Fruit fly (Drosophila melanogaster) whole organism, prepupa: ENCODE measurements around the gene Ube3a.
A peak's percentile ranks its signal among the peaks of the same experiment; 100 is the strongest.

Experiments used
- Blimp-1 ChIP-seq: fragments of 200-800 bp; sonication (Bioruptor generic); optimal IDR thresholded peaks from 3 replicates; lab custom pipeline; 2017; ENCODE audit warnings: missing biosample characterization, missing genetic modification characterization, mild to moderate bottlenecking, moderate library complexity, missing genetic modification reagents
- CG10669 ChIP-seq: fragments of 200-800 bp; sonication (Bioruptor generic); optimal IDR thresholded peaks from 3 replicates; lab custom pipeline; 2018; ENCODE audit warnings: missing biosample characterization, mild to moderate bottlenecking, missing genetic modification characterization, moderate library complexity
- CG16779 ChIP-seq: fragments of 200-800 bp; sonication (Bioruptor generic); optimal IDR thresholded peaks from 3 replicates; lab custom pipeline; 2017; ENCODE audit warnings: missing biosample characterization, mild to moderate bottlenecking, missing genetic modification characterization
- CG3032 ChIP-seq: fragments of 200-800 bp; optimal IDR thresholded peaks from 2 replicates; lab custom pipeline; 2019; ENCODE audit warnings: missing biosample characterization, mild to moderate bottlenecking, missing genetic modification characterization, moderate library complexity
- CG34406 ChIP-seq: fragments of 200-800 bp; sonication (Bioruptor generic); optimal IDR thresholded peaks from 3 replicates; lab custom pipeline; 2016; ENCODE audit warnings: missing biosample characterization, missing genetic modification characterization
- CG3919 ChIP-seq: fragments of 200-800 bp; sonication (Bioruptor generic); optimal IDR thresholded peaks from 3 replicates; lab custom pipeline; 2016; ENCODE audit warnings: missing biosample characterization, missing genetic modification characterization
- CG4318 ChIP-seq: fragments of 200-800 bp; sonication (Bioruptor generic); optimal IDR thresholded peaks from 3 replicates; lab custom pipeline; 2017; ENCODE audit warnings: missing biosample characterization, mild to moderate bottlenecking, missing genetic modification characterization
- CG6163 ChIP-seq: fragments of 200-800 bp; sonication (Bioruptor generic); IDR thresholded peaks from 3 replicates; pipeline ENCODE4 v1.3.6; 2022; ENCODE audit warnings: missing biosample characterization, missing genetic modification characterization
- CG6276 ChIP-seq: fragments of 200-800 bp; sonication (Bioruptor generic); optimal IDR thresholded peaks from 2 replicates; lab custom pipeline; 2017; ENCODE audit warnings: missing biosample characterization, mild to moderate bottlenecking, missing genetic modification characterization
- CG6792 ChIP-seq: fragments of 200-800 bp; sonication (Bioruptor generic); optimal IDR thresholded peaks from 3 replicates; lab custom pipeline; 2016; ENCODE audit warnings: missing biosample characterization, missing genetic modification characterization
- CG6854 ChIP-seq: fragments of 200-800 bp; sonication (Bioruptor generic); optimal IDR thresholded peaks from 2 replicates; lab custom pipeline; 2017; ENCODE audit warnings: missing biosample characterization, mild to moderate bottlenecking, missing genetic modification characterization
- CG8319 ChIP-seq: fragments of 200-800 bp; sonication (Bioruptor generic); optimal IDR thresholded peaks from 3 replicates; lab custom pipeline; 2016; ENCODE audit warnings: missing biosample characterization, missing genetic modification characterization
- CG9139 ChIP-seq: fragments of 200-800 bp; sonication (Bioruptor generic); optimal IDR thresholded peaks from 3 replicates; lab custom pipeline; 2017; ENCODE audit warnings: missing biosample characterization, mild to moderate bottlenecking, missing genetic modification characterization
- Eip75B ChIP-seq: fragments of 200-800 bp; sonication (Bioruptor generic); optimal IDR thresholded peaks from 3 replicates; lab custom pipeline; 2016; ENCODE audit warnings: missing biosample characterization, missing genetic modification characterization
- Eip78C ChIP-seq: fragments of 200-800 bp; sonication (Bioruptor generic); peaks from one replicate; lab custom pipeline; 2016; ENCODE audit warnings: missing biosample characterization, missing genetic modification characterization
- Ets21C ChIP-seq: fragments of 200-800 bp; sonication (Bioruptor generic); optimal IDR thresholded peaks from 3 replicates; lab custom pipeline; 2016; ENCODE audit warnings: missing biosample characterization, missing genetic modification characterization
- Gug ChIP-seq: fragments of 200-800 bp; sonication (Bioruptor generic); IDR thresholded peaks from 2 replicates; pipeline ENCODE4 v1.3.6; 2022; ENCODE audit warnings: missing biosample characterization, missing genetic modification characterization
- Hr38 ChIP-seq: sonication (Bioruptor generic); optimal IDR thresholded peaks from 2 replicates; lab custom pipeline; 2016; ENCODE audit warnings: missing biosample characterization, missing genetic modification characterization
- Lpt ChIP-seq: fragments of 200-800 bp; sonication (Bioruptor generic); optimal IDR thresholded peaks from 3 replicates; lab custom pipeline; 2016; ENCODE audit warnings: missing biosample characterization, missing genetic modification characterization
- Met ChIP-seq: fragments of 200-800 bp; sonication (Bioruptor generic); optimal IDR thresholded peaks from 3 replicates; lab custom pipeline; 2016; ENCODE audit warnings: missing biosample characterization, missing genetic modification characterization
- Smox ChIP-seq: fragments of 200-800 bp; sonication (Bioruptor generic); optimal IDR thresholded peaks from 3 replicates; lab custom pipeline; 2016; ENCODE audit warnings: missing biosample characterization, missing genetic modification characterization
- Sox102F ChIP-seq: fragments of 200-800 bp; sonication (Bioruptor generic); optimal IDR thresholded peaks from 2 replicates; lab custom pipeline; 2016; ENCODE audit warnings: missing biosample characterization, mild to moderate bottlenecking, missing genetic modification characterization
- Sox14 ChIP-seq: fragments of 200-800 bp; sonication (Bioruptor generic); optimal IDR thresholded peaks from 3 replicates; lab custom pipeline; 2016; ENCODE audit warnings: missing biosample characterization, missing genetic modification characterization
- Sox15 ChIP-seq: fragments of 200-800 bp; sonication (Bioruptor generic); optimal IDR thresholded peaks from 3 replicates; lab custom pipeline; 2016; ENCODE audit warnings: missing biosample characterization, missing genetic modification characterization
- achi ChIP-seq: fragments of 200-800 bp; sonication (Bioruptor generic); optimal IDR thresholded peaks from 3 replicates; lab custom pipeline; 2016; ENCODE audit warnings: missing biosample characterization, missing genetic modification characterization
- acj6 ChIP-seq: fragments of 200-800 bp; sonication (Bioruptor generic); optimal IDR thresholded peaks from 3 replicates; lab custom pipeline; 2016; ENCODE audit warnings: missing biosample characterization, missing genetic modification characterization
- cyc ChIP-seq: fragments of 200-800 bp; sonication (Bioruptor generic); optimal IDR thresholded peaks from 3 replicates; lab custom pipeline; 2016; ENCODE audit warnings: missing biosample characterization, missing genetic modification characterization
- dac ChIP-seq: fragments of 200-800 bp; sonication (Bioruptor generic); optimal IDR thresholded peaks from 2 replicates; lab custom pipeline; 2017; ENCODE audit warnings: missing biosample characterization, mild to moderate bottlenecking, missing genetic modification characterization
- dsx ChIP-seq: fragments of 200-800 bp; optimal IDR thresholded peaks from 3 replicates; lab custom pipeline; 2019; ENCODE audit warnings: missing biosample characterization, mild to moderate bottlenecking, missing genetic modification characterization, moderate library complexity; ENCODE audit not compliant: poor library complexity, severe bottlenecking
- eg ChIP-seq: fragments of 200-800 bp; sonication (Bioruptor generic); IDR thresholded peaks from 3 replicates; pipeline ENCODE4 v1.3.6; 2022; ENCODE audit warnings: missing biosample characterization, missing genetic modification characterization
- esn ChIP-seq: fragments of 200-800 bp; sonication (Bioruptor generic); optimal IDR thresholded peaks from 2 replicates; lab custom pipeline; 2016; ENCODE audit warnings: missing biosample characterization, mild to moderate bottlenecking, missing genetic modification characterization, moderate library complexity
- fd59A ChIP-seq: fragments of 200-800 bp; sonication (Bioruptor generic); optimal IDR thresholded peaks from 2 replicates; lab custom pipeline; 2017; ENCODE audit warnings: missing biosample characterization, mild to moderate bottlenecking, missing genetic modification characterization, missing genetic modification reagents
- fd85E ChIP-seq: fragments of 200-800 bp; sonication (Bioruptor generic); optimal IDR thresholded peaks from 3 replicates; lab custom pipeline; 2016; ENCODE audit warnings: missing biosample characterization, missing genetic modification characterization
- fkh ChIP-seq: fragments of 200-800 bp; sonication (Bioruptor generic); optimal IDR thresholded peaks from 3 replicates; lab custom pipeline; 2017; ENCODE audit warnings: missing biosample characterization, mild to moderate bottlenecking, missing genetic modification characterization, moderate library complexity
- net ChIP-seq: fragments of 200-800 bp; sonication (Bioruptor generic); optimal IDR thresholded peaks from 3 replicates; lab custom pipeline; 2016; ENCODE audit warnings: missing biosample characterization, missing genetic modification characterization
- pdm3 ChIP-seq: fragments of 200-800 bp; sonication (Bioruptor generic); optimal IDR thresholded peaks from 3 replicates; lab custom pipeline; 2016; ENCODE audit warnings: missing biosample characterization, missing genetic modification characterization
- salr ChIP-seq, 2 experiments: fragments of 200-800 bp; sonication (Bioruptor generic); optimal IDR thresholded peaks; 3 replicates each; lab custom pipeline; 2016 to 2018; ENCODE audit warnings: missing biosample characterization in 2 of 2, missing genetic modification characterization in 2 of 2, mild to moderate bottlenecking in 1 of 2
- svp ChIP-seq: fragments of 200-800 bp; sonication (Bioruptor generic); peaks from one replicate; lab custom pipeline; 2016; ENCODE audit warnings: missing biosample characterization, missing genetic modification characterization
- topi ChIP-seq: fragments of 200-800 bp; sonication (Bioruptor generic); optimal IDR thresholded peaks from 3 replicates; lab custom pipeline; 2016; ENCODE audit warnings: missing biosample characterization, missing genetic modification characterization

The Ube3a gene

DNA sequence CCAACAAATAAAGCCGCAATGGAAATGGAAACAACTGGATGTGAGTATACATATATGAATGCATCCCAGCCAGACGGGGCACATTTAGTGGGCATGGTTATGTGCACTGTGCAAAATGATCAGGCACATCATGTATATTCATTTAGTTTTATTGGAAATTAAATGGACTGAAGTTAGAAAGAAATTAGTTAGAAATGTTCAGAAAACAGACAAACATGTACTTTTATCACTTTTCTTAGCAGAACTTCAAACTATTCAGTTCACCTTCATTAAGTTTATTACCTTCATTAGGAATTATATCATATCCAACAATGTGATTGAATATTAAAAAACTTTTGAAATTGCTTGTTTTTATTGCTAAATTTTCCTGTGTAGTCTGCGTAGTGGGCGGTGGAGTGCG lies 23.6 kb downstream of the Ube3a start (continued):
- peak; percentile 39 for TF ChIP-seq CG3032
- TF ChIP-seq Lpt (GFP tag; lab: Kevin White, UChicago): no peak
- no peak for TF ChIP-seq CG6792 (GFP tag; lab: Kevin White, UChicago)
- TF ChIP-seq dac (GFP tag; lab: Kevin White, UChicago): no peak
- peak; percentile 12 for TF ChIP-seq topi
- peak; percentile 22 for TF ChIP-seq dsx
- peak; percentile 14 for TF ChIP-seq acj6
- TF ChIP-seq fd59A (GFP tag; lab: Kevin White, UChicago): no peak
- peak; percentile 85 for TF ChIP-seq Eip78C (GFP tag; lab: Kevin White, UChicago)
- TF ChIP-seq Gug (GFP tag; lab: Robert Waterston, UW): no peak

DNA sequence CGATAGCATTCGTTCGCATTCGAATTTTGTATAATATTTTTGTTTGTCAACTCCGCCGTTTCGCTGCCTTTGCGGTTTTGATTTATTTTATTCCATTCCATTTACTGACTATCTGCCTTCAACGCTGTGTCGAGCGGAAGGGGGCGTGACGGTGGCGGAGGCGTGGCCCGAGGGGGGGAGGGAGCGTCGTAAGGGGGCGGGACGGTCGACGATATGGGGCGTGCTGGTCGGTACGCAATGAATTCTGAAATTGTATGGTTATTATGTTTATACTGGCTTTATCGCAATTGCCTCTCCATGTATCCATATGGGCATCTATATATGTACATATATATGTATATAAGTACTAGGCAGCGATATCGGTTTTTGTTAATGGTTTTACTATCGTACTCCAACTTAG lies 26.4 kb downstream of the Ube3a start:
- TF ChIP-seq CG6854 (GFP tag; lab: Kevin White, UChicago) (no peak), salr (GFP tag; optimal IDR thresholded peaks at IDR 0.05; lab: Kevin White, UChicago) (no peak), esn (GFP tag; lab: Kevin White, UChicago) (no peak), fkh (no peak), CG4318 (GFP tag; lab: Kevin White, UChicago) (no peak), Eip75B (GFP tag; lab: Kevin White, UChicago) (no peak), CG34406 (GFP tag; lab: Kevin White, UChicago) (no peak), fd59A (GFP tag; lab: Kevin White, UChicago) (no peak)
- TF ChIP-seq, all 60 proteins: peak for 0

DNA sequence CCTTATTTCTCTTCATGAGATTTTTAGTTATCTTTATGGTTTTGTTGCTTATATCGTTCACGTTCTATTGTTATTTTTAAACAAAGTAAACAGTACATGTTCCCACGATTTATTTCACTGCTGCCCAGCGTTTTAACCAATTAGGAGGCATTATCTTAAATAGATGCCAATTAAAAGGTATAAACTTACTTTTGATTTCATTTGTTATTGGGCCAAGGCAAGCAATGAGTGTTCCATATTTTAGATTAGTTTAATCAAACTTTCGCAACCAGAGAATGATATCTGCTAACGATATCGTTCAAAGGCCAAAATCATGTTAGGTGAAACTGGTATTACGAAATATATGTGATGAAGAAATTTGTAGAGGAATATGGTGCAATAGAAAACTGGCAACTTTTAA lies 27.4 kb downstream of the Ube3a start:
- no peak for TF ChIP-seq CG8319 (GFP tag; lab: Kevin White, UChicago)
- TF ChIP-seq CG10669 (GFP tag; lab: Kevin White, UChicago): no peak
- TF ChIP-seq pdm3: no peak
- TF ChIP-seq Sox102F: no peak
- TF ChIP-seq net (GFP tag; lab: Kevin White, UChicago): no peak
- no peak for TF ChIP-seq esn (GFP tag; lab: Kevin White, UChicago)
- no peak for TF ChIP-seq Hr38
- no peak for TF ChIP-seq CG4318 (GFP tag; lab: Kevin White, UChicago)
- no peak for TF ChIP-seq CG6792 (GFP tag; lab: Kevin White, UChicago)
- TF ChIP-seq salr (GFP tag; optimal IDR thresholded peaks at IDR 0.05; lab: Kevin White, UChicago): no peak
- TF ChIP-seq Sox15 (GFP tag; lab: Kevin White, UChicago): no peak
- TF ChIP-seq svp (GFP tag; lab: Kevin White, UChicago): no peak

DNA sequence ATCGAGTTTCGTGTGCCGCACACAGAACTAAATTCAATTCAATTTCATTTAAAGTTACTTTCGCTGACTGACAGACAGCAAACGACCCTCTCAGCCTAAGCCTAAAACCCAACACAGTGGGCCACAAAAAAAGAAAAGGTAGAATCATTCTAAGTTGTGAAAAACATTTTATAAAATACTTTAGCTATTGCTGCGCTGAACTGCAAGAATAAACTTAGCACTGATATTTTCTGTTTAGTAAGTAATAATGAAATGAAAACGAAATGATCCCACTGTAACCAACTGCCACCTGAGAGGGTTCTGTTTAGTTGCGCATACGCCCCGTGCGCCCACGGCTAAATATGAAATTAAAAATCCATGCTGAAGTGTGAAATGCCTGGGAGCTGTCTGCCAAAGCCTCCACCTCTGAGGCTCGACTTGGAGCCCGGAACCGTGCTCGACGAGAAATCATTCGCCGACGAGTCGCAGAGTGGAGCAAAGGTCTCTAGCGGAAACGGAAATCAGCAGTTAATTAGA lies 37.3 kb downstream of the Ube3a start, which contains the start of gene CG14142:
Gene CG14142 (plus strand): TSS at position 466 of the 516 bp plus-strand sequence.
- TF ChIP-seq pdm3 (peak; percentile 4), CG6163 (GFP tag; lab: Robert Waterston, UW) (0 out of 3 replicates have a peak, but pooled peaks have one; percentile 36), Eip78C (GFP tag; lab: Kevin White, UChicago) (peak; percentile 69), Eip75B (GFP tag; lab: Kevin White, UChicago) (no peak)

DNA sequence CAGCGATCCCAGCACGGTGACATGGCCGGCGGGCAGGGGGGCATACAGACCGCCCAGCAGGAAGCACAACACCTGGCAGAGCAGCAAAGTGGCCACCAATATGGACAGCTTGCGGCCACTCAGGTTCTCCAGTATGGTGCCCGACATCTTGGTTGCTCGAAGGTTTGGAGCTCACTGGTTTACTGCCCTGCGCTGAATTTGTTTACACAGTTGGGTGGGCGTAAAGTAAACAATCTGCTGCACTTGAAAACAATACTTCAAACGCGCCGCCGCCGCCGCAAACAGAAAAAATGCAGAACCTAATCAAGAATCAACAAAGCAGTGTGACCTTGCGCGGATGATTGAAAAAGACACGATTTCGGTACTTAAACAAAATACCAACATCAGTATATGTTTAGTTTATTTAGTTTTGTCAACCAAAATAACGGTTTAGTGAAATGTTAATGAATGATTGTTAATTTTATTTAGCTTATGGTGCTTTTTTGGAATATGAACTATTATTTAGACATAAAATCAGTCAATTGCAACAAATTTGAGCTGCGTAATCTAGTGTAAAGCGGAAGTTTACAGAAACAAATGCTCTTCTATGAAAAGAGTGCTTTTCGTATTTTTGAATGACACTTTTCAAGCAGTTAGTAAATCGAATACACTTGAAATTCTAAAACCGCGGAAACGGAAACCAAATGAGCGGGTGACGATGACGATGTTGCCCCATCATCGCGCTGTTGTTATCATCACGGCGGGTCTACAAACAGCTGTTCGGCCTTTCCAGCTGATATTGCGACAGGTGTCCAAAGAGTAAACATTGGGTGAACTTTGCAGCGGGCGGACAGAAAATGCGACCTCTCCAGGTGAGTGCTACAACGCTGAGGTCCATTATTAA lies 40.8 kb downstream of the Ube3a start, which contains the start of the genes wls and Adck5:
Gene wls (minus strand): TSS at position 327 of the 883 bp plus-strand sequence.
Gene Adck5 (plus strand): TSS at position 519 of the 883 bp plus-strand sequence.
- peak; percentile 34 for TF ChIP-seq CG16779 (tag; lab: Kevin White, UChicago)
- no peak for TF ChIP-seq Hr38
- TF ChIP-seq Met (GFP tag; lab: Kevin White, UChicago): no peak
- TF ChIP-seq cyc (GFP tag; lab: Kevin White, UChicago): peak; percentile 51
- no peak for TF ChIP-seq dsx
- TF ChIP-seq topi: peak; percentile 66
- TF ChIP-seq Lpt (GFP tag; lab: Kevin White, UChicago): no peak
- no peak for TF ChIP-seq Sox15 (GFP tag; lab: Kevin White, UChicago)
- TF ChIP-seq Sox14 (GFP tag; lab: Kevin White, UChicago): no peak
- TF ChIP-seq CG3919 (GFP tag; lab: Kevin White, UChicago): peak; percentile 75
- no peak for TF ChIP-seq pdm3
- TF ChIP-seq Blimp-1 (GFP tag; lab: Kevin White, UChicago): peak; percentile 62
- TF ChIP-seq Eip78C (GFP tag; lab: Kevin White, UChicago): peak; percentile 87
- TF ChIP-seq Sox102F: peak; percentile 70
- no peak for TF ChIP-seq CG4318 (GFP tag; lab: Kevin White, UChicago)
- TF ChIP-seq CG3032: peak; percentile 20
- TF ChIP-seq CG9139 (GFP tag; lab: Kevin White, UChicago): peak; percentile 45
- peak; percentile 46 for TF ChIP-seq fd85E (GFP tag; lab: Kevin White, UChicago)
- TF ChIP-seq salr (GFP tag; optimal IDR thresholded peaks at IDR 0.05; lab: Kevin White, UChicago): peak in 1 of 2 experiments; percentile 50
- TF ChIP-seq Ets21C (GFP tag; lab: Kevin White, UChicago): no peak
- TF ChIP-seq Gug (GFP tag; lab: Robert Waterston, UW): no peak
- TF ChIP-seq eg (GFP tag; lab: Robert Waterston, UW): peak; percentile 70
- peak; percentile 77 for TF ChIP-seq achi
- TF ChIP-seq CG6276 (GFP tag; lab: Kevin White, UChicago): no peak
- no peak for TF ChIP-seq Smox
